Fruit fly (Drosophila melanogaster): ENCODE data around the gene Bka.

Gene Bka

dm6 chr2L:9915011-9915850 is 20.1 kb downstream of the Bka start, which contains the start of gene yip2 (continued):
- TF ChIP-seq trem (tag; optimal IDR thresholded peaks at IDR 0.05) (no peak), tin (GFP tag; optimal IDR thresholded peaks at IDR 0.05) (peak; percentile 36), bcd (GFP tag; optimal IDR thresholded peaks at IDR 0.05) (peak; percentile 46), dysf (GFP tag; IDR thresholded peaks at IDR 0.05) (peak; percentile 67; the same call in 1 of the 3 replicates), CG4404 (GFP tag; IDR thresholded peaks at IDR 0.05) (no peak), BEAF-32 (GFP tag; optimal IDR thresholded peaks at IDR 0.05) (peak; percentile 2), ro (GFP tag; IDR thresholded peaks at IDR 0.05) (no peak), slbo (GFP tag; IDR thresholded peaks at IDR 0.05) (peak; percentile 75), z (GFP tag; IDR thresholded peaks at IDR 0.05) (no peak), bigmax (GFP tag; optimal IDR thresholded peaks at IDR 0.05) (no peak), CG17829 (tag; optimal IDR thresholded peaks at IDR 0.05) (peak; percentile 23), CG6854 (GFP tag; optimal IDR thresholded peaks at IDR 0.05) (peak; percentile 57), cad (GFP tag; optimal IDR thresholded peaks at IDR 0.05) (no peak), br (optimal IDR thresholded peaks at IDR 0.05) (no peak), CG1603 (tag; optimal IDR thresholded peaks at IDR 0.05) (peak; percentile 53), Dek (tag; optimal IDR thresholded peaks at IDR 0.05) (peak; percentile 75), CG1792 (GFP tag; optimal IDR thresholded peaks at IDR 0.05) (peak; percentile 48), jumu (GFP tag; optimal IDR thresholded peaks at IDR 0.05) (peak; percentile 56), CG16863 (GFP tag; optimal IDR thresholded peaks at IDR 0.05) (peak; percentile 58), mam (GFP tag; optimal IDR thresholded peaks at IDR 0.05) (peak; percentile 52), hth (optimal IDR thresholded peaks at IDR 0.05) (no peak), CG8478 (optimal IDR thresholded peaks at IDR 0.05) (no peak), Fer2 (tag; optimal IDR thresholded peaks at IDR 0.05) (no peak), knrl (GFP tag; IDR thresholded peaks at IDR 0.05; ENCODE audit: partially characterized antibody) (no peak), CG31441 (GFP tag; IDR thresholded peaks at IDR 0.05) (peak; percentile 58; the same call in 1 of the 2 replicates), Nf-YC (tag; optimal IDR thresholded peaks at IDR 0.05) (peak; percentile 67), MTF-1 (GFP tag; optimal IDR thresholded peaks at IDR 0.05; ENCODE audit: borderline replicate concordance) (no peak), ato (GFP tag; IDR thresholded peaks at IDR 0.05; ENCODE audit: partially characterized antibody) (no peak), unpg (GFP tag; optimal IDR thresholded peaks at IDR 0.05) (peak; percentile 69), CG4730 (GFP tag; IDR thresholded peaks at IDR 0.05) (0 out of 2 replicates have a peak, but pooled peaks have one; percentile 36), Mad (GFP tag; optimal IDR thresholded peaks at IDR 0.05) (peak; percentile 17), CG9817 (tag; optimal IDR thresholded peaks at IDR 0.05) (peak; percentile 39), Hr51 (GFP tag; optimal IDR thresholded peaks at IDR 0.05) (peak; percentile 20 to 77), fu2 (GFP tag; optimal IDR thresholded peaks at IDR 0.05) (peak; percentile 62), CG8388 (GFP tag; optimal IDR thresholded peaks at IDR 0.05) (peak; percentile 52), Myb (GFP tag; optimal IDR thresholded peaks at IDR 0.05) (peak; percentile 32), Side (GFP tag; optimal IDR thresholded peaks at IDR 0.05) (peak; percentile 30), sens-2 (GFP tag; IDR thresholded peaks at IDR 0.05) (peak; percentile 45; the same call in 1 of the 2 replicates), CG5953 (GFP tag; IDR thresholded peaks at IDR 0.05) (no peak), mirr (GFP tag; optimal IDR thresholded peaks at IDR 0.05) (peak; percentile 87), esg (GFP tag; conservative IDR thresholded peaks at IDR 0.05) (no peak), CG17328 (GFP tag; IDR thresholded peaks at IDR 0.05) (peak; percentile 69), ara (GFP tag; IDR thresholded peaks at IDR 0.05) (peak; percentile 35; the same call in 1 of the 2 replicates), gce (GFP tag; IDR thresholded peaks at IDR 0.05) (peak; percentile 64; the same call in 1 of the 3 replicates), CG3281 (GFP tag; optimal IDR thresholded peaks at IDR 0.05) (peak; percentile 57), Dbx (GFP tag; IDR thresholded peaks at IDR 0.05) (peak; percentile 59), dm (GFP tag; optimal IDR thresholded peaks at IDR 0.05) (no peak), CG2116 (GFP tag; optimal IDR thresholded peaks at IDR 0.05) (peak; percentile 21), cg (GFP tag; optimal IDR thresholded peaks at IDR 0.05) (no peak), Abd-B (GFP tag; optimal IDR thresholded peaks at IDR 0.05) (no peak)
